Fruit fly (Drosophila melanogaster) whole organism, embryonic: ENCODE results near the gene CG6567.

Source experiments
- ATbp ChIP-seq: fragments of 200-800 bp; sonication (Bioruptor generic); optimal IDR thresholded peaks from 2 replicates; lab custom pipeline; 2017; ENCODE audit warnings: missing biosample characterization, mild to moderate bottlenecking, missing genetic modification characterization, missing genetic modification reagents
- Atf6 ChIP-seq: fragments of 200-800 bp; sonication (Bioruptor generic); IDR thresholded peaks from 2 replicates; pipeline ENCODE4 v1.3.6; 2022; ENCODE audit warnings: missing biosample characterization, missing genetic modification characterization
- BEAF-32 ChIP-seq: fragments of 200-800 bp; sonication (Bioruptor generic); optimal IDR thresholded peaks from 3 replicates; lab custom pipeline; 2017; ENCODE audit warnings: missing biosample characterization, missing genetic modification characterization, mild to moderate bottlenecking, moderate library complexity, missing genetic modification reagents
- Blimp-1 ChIP-seq: fragments of 200-800 bp; sonication (Bioruptor generic); optimal IDR thresholded peaks from 3 replicates; lab custom pipeline; 2018; ENCODE audit warnings: missing biosample characterization, missing genetic modification characterization, mild to moderate bottlenecking, moderate library complexity, missing genetic modification reagents
- CG11398 ChIP-seq: fragments of 200-800 bp; sonication (Bioruptor generic); optimal IDR thresholded peaks from 2 replicates; lab custom pipeline; 2016; ENCODE audit warnings: missing biosample characterization, missing genetic modification characterization
- CG12155 ChIP-seq: fragments of 200-800 bp; sonication (Bioruptor generic); optimal IDR thresholded peaks from 3 replicates; lab custom pipeline; 2016; ENCODE audit warnings: missing biosample characterization, missing genetic modification characterization
- CG12219 ChIP-seq: fragments of 200-800 bp; sonication (Bioruptor generic); optimal IDR thresholded peaks from 3 replicates; lab custom pipeline; 2018; ENCODE audit warnings: missing biosample characterization, mild to moderate bottlenecking, missing genetic modification characterization
- CG13624 ChIP-seq: fragments of 200-800 bp; sonication (Bioruptor generic); optimal IDR thresholded peaks from 2 replicates; lab custom pipeline; 2016; ENCODE audit warnings: missing biosample characterization, missing genetic modification characterization
- CG14860 ChIP-seq: fragments of 200-800 bp; sonication (Bioruptor generic); IDR thresholded peaks from 3 replicates; pipeline ENCODE4 v1.3.6; 2022; ENCODE audit warnings: missing biosample characterization, missing genetic modification characterization; ENCODE audit not compliant: partially characterized antibody
- CG1603 ChIP-seq: fragments of 200-800 bp; sonication (Bioruptor generic); optimal IDR thresholded peaks from 2 replicates; lab custom pipeline; 2019; ENCODE audit warnings: missing biosample characterization, mild to moderate bottlenecking, missing genetic modification characterization, moderate library complexity
- CG17612 ChIP-seq: fragments of 200-800 bp; sonication (Bioruptor generic); IDR thresholded peaks from 2 replicates; pipeline ENCODE4 v1.3.6; 2022; ENCODE audit warnings: missing biosample characterization, missing genetic modification characterization
- CG18599 ChIP-seq: fragments of 200-800 bp; sonication (Bioruptor generic); optimal IDR thresholded peaks from 3 replicates; lab custom pipeline; 2017; ENCODE audit warnings: missing biosample characterization, missing genetic modification characterization, mild to moderate bottlenecking, moderate library complexity, missing genetic modification reagents
- CG2889 ChIP-seq: fragments of 200-800 bp; sonication (Bioruptor generic); IDR thresholded peaks from 3 replicates; pipeline ENCODE4 v1.3.6; 2022; ENCODE audit warnings: missing biosample characterization, missing genetic modification characterization
- CG3838 ChIP-seq: fragments of 200-800 bp; sonication (Bioruptor generic); optimal IDR thresholded peaks from 3 replicates; lab custom pipeline; 2016; ENCODE audit warnings: missing biosample characterization, missing genetic modification characterization
- CG6683 ChIP-seq: fragments of 200-800 bp; sonication (Bioruptor generic); optimal IDR thresholded peaks from 2 replicates; lab custom pipeline; 2017; ENCODE audit warnings: missing biosample characterization, mild to moderate bottlenecking, missing genetic modification characterization, missing genetic modification reagents
- CG7372 ChIP-seq: fragments of 200-800 bp; sonication (Bioruptor generic); IDR thresholded peaks from 2 replicates; pipeline ENCODE4 v1.3.6; 2022; ENCODE audit warnings: missing biosample characterization, missing genetic modification characterization
- CG8290 ChIP-seq, 3 experiments: fragments of 200-800 bp; sonication (Bioruptor generic); optimal IDR thresholded peaks; 2 replicates each; lab custom pipeline; 2016 to 2019; ENCODE audit warnings: missing biosample characterization in 3 of 3, missing genetic modification characterization in 3 of 3, mild to moderate bottlenecking in 2 of 3, moderate library complexity in 1 of 3
- CG9932 ChIP-seq: fragments of 200-800 bp; sonication (Bioruptor generic); IDR thresholded peaks from 2 replicates; pipeline ENCODE4 v1.3.6; 2022; ENCODE audit warnings: missing biosample characterization, missing genetic modification characterization
- Dad ChIP-seq: fragments of 200-800 bp; sonication (Bioruptor generic); optimal IDR thresholded peaks from 3 replicates; lab custom pipeline; 2016; ENCODE audit warnings: missing biosample characterization, missing genetic modification characterization
- Dll ChIP-seq: fragments of 200-800 bp; sonication (Bioruptor generic); IDR thresholded peaks from 4 replicates; pipeline ENCODE4 v1.3.6; 2022; ENCODE audit warnings: missing biosample characterization, missing genetic modification characterization; ENCODE audit not compliant: partially characterized antibody
- HLH3B ChIP-seq: fragments of 200-800 bp; sonication (Bioruptor generic); IDR thresholded peaks from 2 replicates; pipeline ENCODE4 v1.3.6; 2022; ENCODE audit warnings: missing biosample characterization, missing genetic modification characterization
- Hr78 ChIP-seq, 2 experiments: fragments of 200-800 bp in 1 of 2; fragments of >200 bp in 1 of 2; sonication (Bioruptor generic) in 1 of 2; optimal IDR thresholded peaks; 2 replicates each; lab custom pipeline; 2017 to 2019; ENCODE audit warnings: missing biosample characterization in 2 of 2, missing genetic modification characterization in 2 of 2, mild to moderate bottlenecking in 1 of 2, moderate library complexity in 1 of 2
- Lim3 ChIP-seq: fragments of 200-800 bp; sonication (Bioruptor generic); IDR thresholded peaks from 2 replicates; pipeline ENCODE4 v1.3.6; 2022; ENCODE audit warnings: missing biosample characterization, missing genetic modification characterization
- Myb ChIP-seq: fragments of 200-800 bp; sonication (Bioruptor generic); optimal IDR thresholded peaks from 2 replicates; lab custom pipeline; 2016; ENCODE audit warnings: missing biosample characterization, missing genetic modification characterization
- Optix ChIP-seq: fragments of 200-800 bp; sonication (Bioruptor generic); IDR thresholded peaks from 3 replicates; pipeline ENCODE4 v1.3.6; 2022; ENCODE audit warnings: missing biosample characterization, missing genetic modification characterization
- Ptx1 ChIP-seq: fragments of 200-800 bp; sonication (Bioruptor generic); IDR thresholded peaks from 2 replicates; pipeline ENCODE4 v1.3.6; 2022; ENCODE audit warnings: missing biosample characterization, missing genetic modification characterization
- Sox100B ChIP-seq: fragments of 200-800 bp; sonication (Bioruptor generic); optimal IDR thresholded peaks from 3 replicates; lab custom pipeline; 2018; ENCODE audit warnings: missing biosample characterization, mild to moderate bottlenecking, missing genetic modification characterization
- Sox102F ChIP-seq: fragments of 200-800 bp; sonication (Bioruptor generic); optimal IDR thresholded peaks from 2 replicates; lab custom pipeline; 2018; ENCODE audit warnings: missing biosample characterization, mild to moderate bottlenecking, missing genetic modification characterization, moderate library complexity
- Ssrp ChIP-seq: fragments of 200-800 bp; sonication (Bioruptor generic); optimal IDR thresholded peaks from 2 replicates; lab custom pipeline; 2018; ENCODE audit warnings: missing biosample characterization, mild to moderate bottlenecking, missing genetic modification characterization, moderate library complexity
- Stat92E ChIP-seq, 3 experiments: fragments of >200 bp in 2 of 3; fragments of 200-800 bp in 1 of 3; sonication (Bioruptor generic) in 1 of 3; optimal IDR thresholded peaks; 2 replicates each; lab custom pipeline; 2017 to 2019; ENCODE audit warnings: missing biosample characterization in 3 of 3, missing genetic modification characterization in 3 of 3, mild to moderate bottlenecking in 1 of 3, moderate library complexity in 1 of 3
- abd-A ChIP-seq: fragments of 200-800 bp; sonication (Bioruptor generic); optimal IDR thresholded peaks from 3 replicates; lab custom pipeline; 2019; ENCODE audit warnings: missing biosample characterization, mild to moderate bottlenecking, missing genetic modification characterization, moderate library complexity
- bbx ChIP-seq: fragments of 200-800 bp; sonication (Bioruptor generic); IDR thresholded peaks from 2 replicates; pipeline ENCODE4 v1.3.6; 2022; ENCODE audit warnings: missing biosample characterization, missing genetic modification characterization; ENCODE audit not compliant: partially characterized antibody
- corto ChIP-seq: fragments of 200-800 bp; sonication (Bioruptor generic); optimal IDR thresholded peaks from 2 replicates; lab custom pipeline; 2016; ENCODE audit warnings: missing biosample characterization, mild to moderate bottlenecking, missing genetic modification characterization, moderate library complexity
- dpn ChIP-seq, 2 experiments: fragments of 200-800 bp; sonication (Bioruptor generic); optimal IDR thresholded peaks; 3 replicates each; lab custom pipeline; 2016; ENCODE audit warnings: missing biosample characterization in 2 of 2, missing genetic modification characterization in 2 of 2
- en ChIP-seq: fragments of 200-800 bp; sonication (Bioruptor generic); optimal IDR thresholded peaks from 2 replicates; lab custom pipeline; 2016; ENCODE audit warnings: missing biosample characterization, missing genetic modification characterization
- gce ChIP-seq: fragments of 200-800 bp; sonication (Bioruptor generic); IDR thresholded peaks from 3 replicates; pipeline ENCODE4 v1.3.6; 2022; ENCODE audit warnings: missing biosample characterization, missing genetic modification characterization
- gsb-n ChIP-seq: fragments of 200-800 bp; sonication (Bioruptor generic); optimal IDR thresholded peaks from 3 replicates; lab custom pipeline; 2018; ENCODE audit warnings: missing biosample characterization, mild to moderate bottlenecking, missing genetic modification characterization
- klu ChIP-seq: fragments of 200-800 bp; sonication (Bioruptor generic); IDR thresholded peaks from 2 replicates; pipeline ENCODE4 v1.3.6; 2022; ENCODE audit warnings: missing biosample characterization, missing genetic modification characterization
- mam ChIP-seq: fragments of 200-800 bp; sonication (Bioruptor generic); optimal IDR thresholded peaks from 3 replicates; lab custom pipeline; 2016; ENCODE audit warnings: missing biosample characterization, missing genetic modification characterization
- nerfin-1 ChIP-seq: fragments of 200-800 bp; sonication (Bioruptor generic); optimal IDR thresholded peaks from 3 replicates; lab custom pipeline; 2019; ENCODE audit warnings: missing biosample characterization, mild to moderate bottlenecking, missing genetic modification characterization, moderate library complexity
- otp ChIP-seq: fragments of 200-800 bp; sonication (Bioruptor generic); IDR thresholded peaks from 3 replicates; pipeline ENCODE4, ENCODE4 v1.3.6; 2022; ENCODE audit warnings: missing biosample characterization, missing genetic modification characterization
- so ChIP-seq: fragments of 200-800 bp; sonication (Bioruptor generic); IDR thresholded peaks from 3 replicates; pipeline ENCODE4 v1.3.6; 2022; ENCODE audit warnings: missing biosample characterization, missing genetic modification characterization
- stwl ChIP-seq: fragments of 200-800 bp; sonication (Bioruptor generic); optimal IDR thresholded peaks from 3 replicates; lab custom pipeline; 2018; ENCODE audit warnings: missing biosample characterization, mild to moderate bottlenecking, missing genetic modification characterization, moderate library complexity
- sug ChIP-seq: fragments of 200-800 bp; optimal IDR thresholded peaks from 2 replicates; lab custom pipeline; 2019; ENCODE audit warnings: missing biosample characterization, mild to moderate bottlenecking, missing genetic modification characterization, moderate library complexity
- tup ChIP-seq: fragments of 200-800 bp; sonication (Bioruptor generic); optimal IDR thresholded peaks from 2 replicates; lab custom pipeline; 2016; ENCODE audit warnings: missing biosample characterization, mild to moderate bottlenecking, missing genetic modification characterization, moderate library complexity
- yki ChIP-seq: fragments of >200 bp; optimal IDR thresholded peaks from 3 replicates; lab custom pipeline; 2018

The CG6567 gene

dm6 chr3R:10875515-10876434, 21.5 kb upstream of the CG6567 start, which contains the start of gene Sodh2 (continued):
- TF ChIP-seq CG11398 (GFP tag; lab: Kevin White, UChicago) (peak; percentile 35), Dll (GFP tag; lab: Robert Waterston, UW) (no peak), CG12219 (GFP tag; lab: Kevin White, UChicago) (peak; percentile 50), abd-A (tag; lab: Kevin White, UChicago) (peak; percentile 58), CG12155 (GFP tag; lab: Kevin White, UChicago) (peak; percentile 59), otp (GFP tag; lab: Robert Waterston, UW) (peak; percentile 37; the same call in 1 of the 3 replicates), CG7372 (GFP tag; lab: Robert Waterston, UW) (peak; percentile 46; the same call in 1 of the 2 replicates), Ssrp (tag; lab: Kevin White, UChicago) (peak; percentile 17), gce (peak; percentile 42; the same call in 1 of the 3 replicates), BEAF-32 (GFP tag; lab: Kevin White, UChicago) (no peak), corto (GFP tag; lab: Kevin White, UChicago) (peak; percentile 50), CG8290 (GFP tag; optimal IDR thresholded peaks at IDR 0.05; lab: Kevin White, UChicago) (no peak), CG8290 (tag; optimal IDR thresholded peaks at IDR 0.05; lab: Kevin White, UChicago) (peak in 1 of 2 experiments; percentile 94), CG18599 (GFP tag; lab: Kevin White, UChicago) (peak; percentile 95), Sox102F (GFP tag; lab: Kevin White, UChicago) (peak; percentile 69), dpn (GFP tag; optimal IDR thresholded peaks at IDR 0.05; lab: Kevin White, UChicago) (peak; percentile 39 to 69), Hr78 (GFP tag; optimal IDR thresholded peaks at IDR 0.05; lab: Kevin White, UChicago) (peak in 1 of 2 experiments; percentile 44), Sox100B (peak; percentile 81), gsb-n (tag; lab: Kevin White, UChicago) (peak; percentile 72), so (GFP tag; lab: Robert Waterston, UW) (peak; percentile 23; the same call in 1 of the 3 replicates), nerfin-1 (peak; percentile 57), CG17612 (peak; percentile 65), CG3838 (GFP tag; lab: Kevin White, UChicago) (peak; percentile 33), Optix (GFP tag; lab: Robert Waterston, UW) (peak; percentile 47; the same call in 1 of the 3 replicates), sug (tag; lab: Kevin White, UChicago) (peak; percentile 90), klu (GFP tag; lab: Robert Waterston, UW) (0 out of 2 replicates have a peak, but pooled peaks have one; percentile 38), en (peak; percentile 28), CG14860 (no peak), Lim3 (GFP tag; lab: Robert Waterston, UW) (no peak), Blimp-1 (GFP tag; lab: Kevin White, UChicago) (peak; percentile 75), Dad (peak; percentile 24), CG9932 (GFP tag; lab: Robert Waterston, UW) (peak; percentile 86), CG2889 (peak; percentile 67; the same call in 2 of the 3 replicates), Stat92E (GFP tag; optimal IDR thresholded peaks at IDR 0.05; lab: Kevin White, UChicago) (no peak), Myb (GFP tag; lab: Kevin White, UChicago) (peak; percentile 57), bbx (no peak), ATbp (GFP tag; lab: Kevin White, UChicago) (peak; percentile 90), yki (lab: Kevin White, UChicago) (no peak), HLH3B (GFP tag; lab: Robert Waterston, UW) (peak; percentile 49; the same call in 1 of the 2 replicates), CG6683 (GFP tag; lab: Kevin White, UChicago) (peak; percentile 75), mam (GFP tag; lab: Kevin White, UChicago) (peak; percentile 84), CG1603 (tag; lab: Kevin White, UChicago) (peak; percentile 81), Ptx1 (GFP tag; lab: Robert Waterston, UW) (peak; percentile 76), Atf6 (peak; percentile 78), tup (GFP tag; lab: Kevin White, UChicago) (peak; percentile 27), CG13624 (GFP tag; lab: Kevin White, UChicago) (peak; percentile 37), stwl (no peak)
